Fruit fly (Drosophila melanogaster): ENCODE results near the gene lic.

lic gene

dm6 chrX:13136939-13137697 lies 46.2 kb downstream of the lic start (continued):
- peak; percentile 33 for TF ChIP-seq CG3407 (GFP tag; optimal IDR thresholded peaks at IDR 0.05)
- no peak for TF ChIP-seq fru (optimal IDR thresholded peaks at IDR 0.05)
- TF ChIP-seq CG1647 (GFP tag; optimal IDR thresholded peaks at IDR 0.05): no peak
- no peak for TF ChIP-seq kah (GFP tag; optimal IDR thresholded peaks at IDR 0.05)
- TF ChIP-seq BtbVII (GFP tag; optimal IDR thresholded peaks at IDR 0.05): peak; percentile 13
- no peak for TF ChIP-seq CG15696 (tag; optimal IDR thresholded peaks at IDR 0.05)
- TF ChIP-seq CG1832 (GFP tag; optimal IDR thresholded peaks at IDR 0.05): no peak
- peak; percentile 73; the same call in 1 of the 2 replicates for TF ChIP-seq CG32772 (GFP tag; IDR thresholded peaks at IDR 0.05)
- no peak for TF ChIP-seq CG1792 (GFP tag; optimal IDR thresholded peaks at IDR 0.05)
- TF ChIP-seq CG11085 (GFP tag; IDR thresholded peaks at IDR 0.05): no peak
- TF ChIP-seq h (optimal IDR thresholded peaks at IDR 0.05): no peak
- TF ChIP-seq CG7928 (GFP tag; optimal IDR thresholded peaks at IDR 0.05): no peak
- peak; percentile 55 for TF ChIP-seq CG14050 (GFP tag; IDR thresholded peaks at IDR 0.05)
- peak; percentile 19 for TF ChIP-seq CG8924 (tag; optimal IDR thresholded peaks at IDR 0.05)
- TF ChIP-seq Xrp1 (GFP tag; IDR thresholded peaks at IDR 0.05): peak; percentile 73
- no peak for TF ChIP-seq NfI (GFP tag; optimal IDR thresholded peaks at IDR 0.05)
- peak; percentile 47; the same call in 1 of the 2 replicates for TF ChIP-seq Rx (GFP tag; IDR thresholded peaks at IDR 0.05)
- no peak for TF ChIP-seq Dek (tag; optimal IDR thresholded peaks at IDR 0.05)
- no peak for TF ChIP-seq CG6683 (GFP tag; optimal IDR thresholded peaks at IDR 0.05)
- peak; percentile 70 for TF ChIP-seq wor (GFP tag; IDR thresholded peaks at IDR 0.05)
- TF ChIP-seq Kr (GFP tag; optimal IDR thresholded peaks at IDR 0.05): no peak
- TF ChIP-seq sim (GFP tag; IDR thresholded peaks at IDR 0.05): peak; percentile 46; the same call in 1 of the 2 replicates
- no peak for TF ChIP-seq CkIIα-i1 (GFP tag; IDR thresholded peaks at IDR 0.05)
- peak in 1 of 2 experiments; percentile 60 for TF ChIP-seq Hr51 (GFP tag; optimal IDR thresholded peaks at IDR 0.05)
- TF ChIP-seq CG3281 (GFP tag; optimal IDR thresholded peaks at IDR 0.05): no peak
- TF ChIP-seq CG3726 (GFP tag; IDR thresholded peaks at IDR 0.05): 0 out of 3 replicates have a peak, but pooled peaks have one; percentile 62
- no peak for TF ChIP-seq CG6654 (GFP tag; optimal IDR thresholded peaks at IDR 0.05)
- peak; percentile 61 for TF ChIP-seq CG7839 (tag; optimal IDR thresholded peaks at IDR 0.05)
- 0 out of 2 replicates have a peak, but pooled peaks have one; percentile 14 for TF ChIP-seq wdn (GFP tag; IDR thresholded peaks at IDR 0.05)
- no peak for TF ChIP-seq gsb (GFP tag; IDR thresholded peaks at IDR 0.05)
- TF ChIP-seq CG10366 (GFP tag; IDR thresholded peaks at IDR 0.05): peak; percentile 76
- TF ChIP-seq lmd (GFP tag; IDR thresholded peaks at IDR 0.05): peak; percentile 66
- no peak for TF ChIP-seq dmrt11E (tag; optimal IDR thresholded peaks at IDR 0.05)
- peak; percentile 58 for TF ChIP-seq ap (GFP tag; IDR thresholded peaks at IDR 0.05)
- TF ChIP-seq lab (GFP tag; optimal IDR thresholded peaks at IDR 0.05): peak; percentile 45
- TF ChIP-seq Fer2 (tag; optimal IDR thresholded peaks at IDR 0.05): no peak
- TF ChIP-seq CG12155 (GFP tag; optimal IDR thresholded peaks at IDR 0.05): no peak
- no peak for TF ChIP-seq btn (GFP tag; optimal IDR thresholded peaks at IDR 0.05)
- no peak for TF ChIP-seq ham (GFP tag; IDR thresholded peaks at IDR 0.05)
- peak; percentile 64 for TF ChIP-seq onecut (GFP tag; IDR thresholded peaks at IDR 0.05)
- peak; percentile 10 for TF ChIP-seq az2 (GFP tag; optimal IDR thresholded peaks at IDR 0.05)
- no peak for TF ChIP-seq z (GFP tag; IDR thresholded peaks at IDR 0.05)
- peak; percentile 14 for TF ChIP-seq CG4424 (GFP tag; optimal IDR thresholded peaks at IDR 0.05)
- peak; percentile 43 for TF ChIP-seq ewg (GFP tag; optimal IDR thresholded peaks at IDR 0.05)
- TF ChIP-seq tup (GFP tag; optimal IDR thresholded peaks at IDR 0.05): no peak
- TF ChIP-seq Ravus (GFP tag; IDR thresholded peaks at IDR 0.05): no peak
- no peak for TF ChIP-seq gsb-n (tag; optimal IDR thresholded peaks at IDR 0.05)
- no peak for TF ChIP-seq knrl (GFP tag; IDR thresholded peaks at IDR 0.05; ENCODE audit: partially characterized antibody)
- TF ChIP-seq sr (GFP tag; IDR thresholded peaks at IDR 0.05): 0 out of 3 replicates have a peak, but pooled peaks have one; percentile 42
- no peak for TF ChIP-seq CG4617 (GFP tag; optimal IDR thresholded peaks at IDR 0.05; ENCODE audit: borderline replicate concordance)

Measured in whole organism, embryonic.